Worm (Caenorhabditis elegans) whole organism, early embryonic: ENCODE results near the gene Y79H2A.3.

ENCODE experiments used
- B0310.2 ChIP-seq: sonication (generic microtip); optimal IDR thresholded peaks from 2 replicates; lab custom pipeline; 2016; ENCODE audit warnings: mild to moderate bottlenecking, missing genetic modification characterization, missing compliant biosample characterization
- ama-1 ChIP-seq: fragments of 150-350 bp; optimal IDR thresholded peaks from 2 replicates; lab custom pipeline; 2014
- ceh-13 ChIP-seq: fragments of 200-800 bp; sonication (Bioruptor generic); optimal IDR thresholded peaks from 2 replicates; lab custom pipeline; 2018; ENCODE audit warnings: mild to moderate bottlenecking, missing genetic modification characterization, missing compliant biosample characterization
- ceh-36 ChIP-seq: sonication (generic microtip); optimal IDR thresholded peaks from 2 replicates; lab custom pipeline; 2016; ENCODE audit warnings: missing genetic modification characterization, inconsistent platforms, missing compliant biosample characterization
- ets-7 ChIP-seq: sonication (generic microtip); optimal IDR thresholded peaks from 2 replicates; lab custom pipeline; 2016; ENCODE audit warnings: missing genotype, missing genetic modification characterization, missing compliant biosample characterization
- flt-1 ChIP-seq: fragments of 200-800 bp; sonication (Bioruptor generic); IDR thresholded peaks from 2 replicates; pipeline ENCODE4 v1.3.6; 2022; ENCODE audit warnings: missing genetic modification characterization, missing compliant biosample characterization
- pes-1 ChIP-seq: fragments of 200-800 bp; sonication (Bioruptor generic); IDR thresholded peaks from 2 replicates; pipeline ENCODE4 v1.3.6; 2022; ENCODE audit warnings: missing genetic modification reagents, missing genetic modification characterization, missing compliant biosample characterization
- scrt-1 ChIP-seq: fragments of 200-800 bp; sonication (Bioruptor generic); IDR thresholded peaks from 2 replicates; pipeline ENCODE4 v1.3.6; 2022; ENCODE audit warnings: missing genetic modification characterization, missing compliant biosample characterization
- sea-1 ChIP-seq: fragments of 200-800 bp; sonication (Bioruptor generic); conservative IDR thresholded peaks from 2 replicates; pipeline ENCODE4 v1.3.6; 2022; ENCODE audit warnings: missing genetic modification characterization, missing compliant biosample characterization
- tbx-11 ChIP-seq: fragments of 200-800 bp; sonication (Bioruptor generic); IDR thresholded peaks from 2 replicates; pipeline ENCODE4 v1.3.6; 2022; ENCODE audit warnings: missing genetic modification characterization, missing compliant biosample characterization
- tbx-37 ChIP-seq: fragments of 200-800 bp; sonication (Bioruptor generic); conservative IDR thresholded peaks from 2 replicates; pipeline ENCODE4 v1.3.6; 2022; ENCODE audit warnings: missing genetic modification reagents, missing genetic modification characterization, missing compliant biosample characterization
- tra-4 ChIP-seq: sonication (generic microtip); optimal IDR thresholded peaks from 2 replicates; lab custom pipeline; 2017; ENCODE audit warnings: missing genetic modification characterization, missing compliant biosample characterization

- TF ChIP-seq ceh-13 (GFP tag; lab: Kevin White, UChicago) (no peak), scrt-1 (GFP tag; lab: Robert Waterston, UW) (no peak), ama-1 (no peak), tbx-37 (GFP tag; lab: Robert Waterston, UW) (no peak), sea-1 (no peak), ceh-36 (tag; lab: Kevin White, UChicago) (no peak), B0310.2 (tag; lab: Kevin White, UChicago) (no peak), pes-1 (GFP tag; lab: Robert Waterston, UW) (no peak), flt-1 (no peak), tra-4 (tag; lab: Kevin White, UChicago) (no peak), ets-7 (tag; lab: Kevin White, UChicago) (no peak), tbx-11 (GFP tag; lab: Robert Waterston, UW) (no peak)
These were observed 11.1 kb downstream of the Y79H2A.3 start, which contains the start of gene Y79H2A.4 for ce11 chrIII:12040999-12041398.
